Fruit fly (Drosophila melanogaster) whole organism, embryonic: Measurements from ENCODE around the gene CG3662.

Source experiments
- CG10366 ChIP-seq: fragments of 200-800 bp; sonication (Bioruptor generic); IDR thresholded peaks from 2 replicates; pipeline ENCODE4 v1.3.6; 2022; ENCODE audit warnings: missing biosample characterization, missing genetic modification characterization
- CG11456 ChIP-seq: fragments of 200-800 bp; sonication (Bioruptor generic); IDR thresholded peaks from 3 replicates; pipeline ENCODE4 v1.3.6; 2022; ENCODE audit warnings: missing biosample characterization, missing genetic modification characterization
- CG13287 ChIP-seq: fragments of 200-800 bp; sonication (Bioruptor generic); IDR thresholded peaks from 2 replicates; pipeline ENCODE4 v1.3.6; 2022; ENCODE audit warnings: missing biosample characterization, missing genetic modification characterization; ENCODE audit not compliant: partially characterized antibody
- CG16779 ChIP-seq: fragments of 200-800 bp; sonication (Bioruptor generic); IDR thresholded peaks from 2 replicates; pipeline ENCODE4 v1.3.6; 2022; ENCODE audit warnings: missing biosample characterization, missing genetic modification characterization
- CG16863 ChIP-seq: fragments of 200-800 bp; sonication (Bioruptor generic); optimal IDR thresholded peaks from 3 replicates; lab custom pipeline; 2016; ENCODE audit warnings: missing biosample characterization, missing genetic modification characterization
- CG17361 ChIP-seq: fragments of 200-800 bp; sonication (Bioruptor generic); IDR thresholded peaks from 3 replicates; pipeline ENCODE4 v1.3.6; 2022; ENCODE audit warnings: missing biosample characterization, missing genetic modification characterization
- CG32767 ChIP-seq: fragments of 200-800 bp; sonication (Bioruptor generic); IDR thresholded peaks from 2 replicates; pipeline ENCODE4 v1.3.6; 2022; ENCODE audit warnings: missing biosample characterization, missing genetic modification characterization
- CG43689 ChIP-seq: fragments of 200-800 bp; sonication (Bioruptor generic); IDR thresholded peaks from 2 replicates; pipeline ENCODE4 v1.3.6; 2022; ENCODE audit warnings: missing biosample characterization, missing genetic modification characterization
- CG5180 ChIP-seq: fragments of 200-800 bp; sonication (Bioruptor generic); optimal IDR thresholded peaks from 3 replicates; lab custom pipeline; 2017; ENCODE audit warnings: missing biosample characterization, missing genetic modification characterization, mild to moderate bottlenecking, moderate library complexity, missing genetic modification reagents
- CG7357 ChIP-seq: fragments of 200-800 bp; sonication (Bioruptor generic); IDR thresholded peaks from 3 replicates; pipeline ENCODE4 v1.3.6; 2022; ENCODE audit warnings: missing biosample characterization, missing genetic modification characterization
- CG7963 ChIP-seq: fragments of 200-800 bp; sonication (Bioruptor generic); IDR thresholded peaks from 3 replicates; pipeline ENCODE4 v1.3.6; 2022; ENCODE audit warnings: missing biosample characterization, missing genetic modification characterization; ENCODE audit not compliant: partially characterized antibody
- CG8388 ChIP-seq: fragments of 200-800 bp; sonication (Bioruptor generic); optimal IDR thresholded peaks from 2 replicates; lab custom pipeline; 2019; ENCODE audit warnings: missing biosample characterization, mild to moderate bottlenecking, missing genetic modification characterization, moderate library complexity
- Dip3 ChIP-seq: fragments of 200-800 bp; sonication (Bioruptor generic); optimal IDR thresholded peaks from 3 replicates; lab custom pipeline; 2016; ENCODE audit warnings: missing biosample characterization, missing genetic modification characterization
- H15 ChIP-seq: fragments of 200-800 bp; sonication (Bioruptor generic); IDR thresholded peaks from 3 replicates; pipeline ENCODE4 v1.3.6; 2022; ENCODE audit warnings: missing biosample characterization, missing genetic modification characterization
- H2.0 ChIP-seq: fragments of 200-800 bp; sonication (Bioruptor generic); IDR thresholded peaks from 2 replicates; pipeline ENCODE4 v1.3.6; 2022; ENCODE audit warnings: missing biosample characterization, missing genetic modification characterization
- Hmx ChIP-seq: fragments of 200-800 bp; sonication (Bioruptor generic); optimal IDR thresholded peaks from 2 replicates; lab custom pipeline; 2016; ENCODE audit warnings: missing biosample characterization, missing genetic modification characterization
- Med ChIP-seq: fragments of 200-800 bp; sonication (Bioruptor generic); peaks from one replicate; lab custom pipeline; 2016; ENCODE audit warnings: missing biosample characterization, missing genetic modification characterization, mild to moderate bottlenecking, inconsistent platforms, moderate library complexity
- Myb ChIP-seq: fragments of 200-800 bp; sonication (Bioruptor generic); optimal IDR thresholded peaks from 2 replicates; lab custom pipeline; 2016; ENCODE audit warnings: missing biosample characterization, missing genetic modification characterization
- NFAT ChIP-seq: fragments of 200-800 bp; sonication (Bioruptor generic); IDR thresholded peaks from 2 replicates; pipeline ENCODE4 v1.3.6; 2022; ENCODE audit warnings: missing biosample characterization, missing genetic modification characterization
- Nf-YC ChIP-seq: fragments of 200-800 bp; optimal IDR thresholded peaks from 3 replicates; lab custom pipeline; 2019; ENCODE audit warnings: missing biosample characterization, mild to moderate bottlenecking, missing genetic modification characterization, moderate library complexity
- PHDP ChIP-seq: fragments of 200-800 bp; sonication (Bioruptor generic); optimal IDR thresholded peaks from 3 replicates; lab custom pipeline; 2018; ENCODE audit warnings: missing biosample characterization, mild to moderate bottlenecking, missing genetic modification characterization, moderate library complexity
- Spps ChIP-seq: fragments of 200-800 bp; sonication (Bioruptor generic); optimal IDR thresholded peaks from 2 replicates; lab custom pipeline; 2018; ENCODE audit warnings: missing biosample characterization, mild to moderate bottlenecking, missing genetic modification characterization
- Sry-δ ChIP-seq: fragments of 200-800 bp; sonication (Bioruptor generic); optimal IDR thresholded peaks from 2 replicates; lab custom pipeline; 2016; ENCODE audit warnings: missing biosample characterization, missing genetic modification characterization
- Xrp1 ChIP-seq: fragments of 200-800 bp; sonication (Bioruptor generic); IDR thresholded peaks from 2 replicates; pipeline ENCODE4 v1.3.6; 2022; ENCODE audit warnings: missing biosample characterization, missing genetic modification characterization
- aop ChIP-seq: fragments of 200-800 bp; sonication (Bioruptor generic); IDR thresholded peaks from 2 replicates; pipeline ENCODE4 v1.3.6; 2022; ENCODE audit warnings: missing biosample characterization, missing genetic modification characterization
- ap ChIP-seq: fragments of 200-800 bp; sonication (Bioruptor generic); IDR thresholded peaks from 2 replicates; pipeline ENCODE4 v1.3.6; 2022; ENCODE audit warnings: missing biosample characterization, missing genetic modification characterization
- bsh ChIP-seq, 2 experiments: fragments of 200-800 bp; sonication (Bioruptor generic); optimal IDR thresholded peaks; 2 replicates each; lab custom pipeline; 2017 to 2018; ENCODE audit warnings: mild to moderate bottlenecking in 2 of 2, missing biosample characterization in 2 of 2, missing genetic modification characterization in 2 of 2, moderate library complexity in 1 of 2
- cas ChIP-seq: fragments of 200-800 bp; sonication (Bioruptor generic); IDR thresholded peaks from 2 replicates; pipeline ENCODE4 v1.3.6; 2022; ENCODE audit warnings: missing biosample characterization, missing genetic modification characterization
- caup ChIP-seq: fragments of 200-800 bp; sonication (Bioruptor generic); optimal IDR thresholded peaks from 3 replicates; lab custom pipeline; 2017; ENCODE audit warnings: missing biosample characterization, mild to moderate bottlenecking, missing genetic modification characterization, moderate library complexity; ENCODE audit not compliant: severe bottlenecking
- crol ChIP-seq: fragments of 200-800 bp; sonication (Bioruptor generic); IDR thresholded peaks from 2 replicates; pipeline ENCODE4 v1.3.6; 2022; ENCODE audit warnings: missing biosample characterization, missing genetic modification characterization
- da ChIP-seq: fragments of 200-800 bp; sonication (Bioruptor generic); optimal IDR thresholded peaks from 2 replicates; lab custom pipeline; 2016; ENCODE audit warnings: missing biosample characterization, missing genetic modification characterization
- gem ChIP-seq: fragments of 200-800 bp; sonication (Bioruptor generic); optimal IDR thresholded peaks from 2 replicates; lab custom pipeline; 2019; ENCODE audit warnings: missing biosample characterization, mild to moderate bottlenecking, missing genetic modification characterization, moderate library complexity
- gsb ChIP-seq: fragments of 200-800 bp; sonication (Bioruptor generic); IDR thresholded peaks from 2 replicates; pipeline ENCODE4 v1.3.6; 2022; ENCODE audit warnings: missing biosample characterization, missing genetic modification characterization
- gt ChIP-seq: fragments of 200-800 bp; sonication (Bioruptor generic); IDR thresholded peaks from 2 replicates; pipeline ENCODE4 v1.3.6; 2022; ENCODE audit warnings: missing biosample characterization, missing genetic modification characterization
- inv ChIP-seq: fragments of 200-800 bp; sonication (Bioruptor generic); IDR thresholded peaks from 2 replicates; pipeline ENCODE4 v1.3.6; 2022; ENCODE audit warnings: missing biosample characterization, missing genetic modification characterization; ENCODE audit not compliant: partially characterized antibody
- lola ChIP-seq, 3 experiments: fragments of >200 bp in 2 of 3; fragments of 200-800 bp in 1 of 3; sonication (Bioruptor generic) in 1 of 3; optimal IDR thresholded peaks; 2 replicates each; lab custom pipeline; 2017 to 2019; ENCODE audit warnings: missing biosample characterization in 3 of 3, missing genetic modification characterization in 3 of 3, mild to moderate bottlenecking in 1 of 3, moderate library complexity in 1 of 3
- otp ChIP-seq: fragments of 200-800 bp; sonication (Bioruptor generic); IDR thresholded peaks from 3 replicates; pipeline ENCODE4, ENCODE4 v1.3.6; 2022; ENCODE audit warnings: missing biosample characterization, missing genetic modification characterization
- pros ChIP-seq: fragments of 200-800 bp; sonication (Bioruptor generic); optimal IDR thresholded peaks from 3 replicates; lab custom pipeline; 2019; ENCODE audit warnings: missing biosample characterization, mild to moderate bottlenecking, missing genetic modification characterization, moderate library complexity
- ranshi ChIP-seq: fragments of 200-800 bp; sonication (Bioruptor generic); IDR thresholded peaks from 2 replicates; pipeline ENCODE4 v1.3.6; 2022; ENCODE audit warnings: missing biosample characterization, missing genetic modification characterization
- repo ChIP-seq: fragments of 200-800 bp; sonication (Bioruptor generic); optimal IDR thresholded peaks from 2 replicates; lab custom pipeline; 2016; ENCODE audit warnings: missing biosample characterization, missing genetic modification characterization
- sr ChIP-seq: fragments of 200-800 bp; sonication (Bioruptor generic); IDR thresholded peaks from 3 replicates; pipeline ENCODE4 v1.3.6; 2022; ENCODE audit warnings: missing biosample characterization, missing genetic modification characterization
- ssp ChIP-seq: fragments of 200-800 bp; sonication (Bioruptor generic); IDR thresholded peaks from 2 replicates; pipeline ENCODE4 v1.3.6; 2022; ENCODE audit warnings: missing biosample characterization, missing genetic modification characterization
- tll ChIP-seq, 2 experiments: fragments of 200-800 bp in 1 of 2; fragments of >200 bp in 1 of 2; sonication (Bioruptor generic) in 1 of 2; optimal IDR thresholded peaks; 2 replicates each; lab custom pipeline; 2017 to 2019; ENCODE audit warnings: missing biosample characterization in 2 of 2, missing genetic modification characterization in 2 of 2, mild to moderate bottlenecking in 1 of 2, moderate library complexity in 1 of 2
- wdn ChIP-seq: fragments of 200-800 bp; sonication (Bioruptor generic); IDR thresholded peaks from 2 replicates; pipeline ENCODE4 v1.3.6; 2022; ENCODE audit warnings: missing biosample characterization, missing genetic modification characterization
- z ChIP-seq: fragments of 200-800 bp; sonication (Bioruptor generic); IDR thresholded peaks from 3 replicates; pipeline ENCODE4 v1.3.6; 2022; ENCODE audit warnings: missing biosample characterization, missing genetic modification characterization
- zen ChIP-seq: fragments of 200-800 bp; sonication (Bioruptor generic); optimal IDR thresholded peaks from 3 replicates; lab custom pipeline; 2018; ENCODE audit warnings: missing biosample characterization, mild to moderate bottlenecking, missing genetic modification characterization, moderate library complexity

Gene CG3662

DNA sequence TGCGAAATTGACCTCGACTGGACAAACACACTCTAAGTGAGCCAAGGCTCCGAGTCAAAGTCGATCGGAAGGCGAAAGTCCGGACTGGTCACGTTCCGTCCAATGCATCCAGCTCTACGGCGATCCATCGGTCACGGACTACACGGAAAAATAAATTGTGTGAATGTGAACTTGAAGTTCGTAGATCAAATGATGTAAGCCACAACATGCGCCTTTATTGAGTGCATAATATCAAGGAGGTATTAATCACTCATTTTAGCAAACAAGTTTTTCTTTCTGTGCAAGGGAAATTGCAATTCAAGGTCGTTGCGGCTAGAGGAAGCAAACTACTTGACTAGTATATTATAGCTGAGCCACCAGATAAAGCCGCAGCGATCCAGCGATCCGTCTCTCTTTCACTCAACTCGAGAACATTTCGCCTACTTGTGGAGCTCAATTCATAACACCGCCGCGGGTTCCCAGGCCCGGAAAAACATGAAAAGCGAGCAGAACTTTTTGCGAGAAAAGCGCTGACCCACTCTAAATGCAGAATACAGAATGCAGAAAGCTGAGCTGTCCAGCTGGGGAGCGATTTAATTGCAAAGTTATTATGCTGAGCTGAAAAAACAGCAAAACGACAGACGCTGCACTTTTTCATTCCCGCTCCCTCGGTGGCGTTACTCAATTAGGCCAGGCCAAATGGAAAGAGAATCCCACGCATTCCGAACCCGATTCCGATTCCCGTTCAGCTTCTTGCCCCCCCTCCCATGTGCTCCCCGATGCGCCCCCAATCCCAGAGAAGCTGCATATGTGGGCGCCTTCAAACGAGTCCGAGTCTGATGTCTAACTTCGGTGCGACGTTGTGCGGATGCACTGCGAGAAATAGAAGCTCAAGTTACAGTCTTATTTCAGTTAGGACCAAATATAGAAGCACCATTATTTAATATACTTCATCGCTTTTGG is 23.0 kb downstream of the CG3662 start (continued):
- TF ChIP-seq sr (GFP tag; lab: Robert Waterston, UW) (peak; percentile 88), lola (GFP tag; optimal IDR thresholded peaks at IDR 0.05; lab: Kevin White, UChicago) (no peak), CG5180 (GFP tag; lab: Kevin White, UChicago) (peak; percentile 50), crol (GFP tag; lab: Robert Waterston, UW) (peak; percentile 76), PHDP (no peak), CG43689 (GFP tag; lab: Robert Waterston, UW) (no peak), repo (GFP tag; lab: Kevin White, UChicago) (no peak), bsh (GFP tag; optimal IDR thresholded peaks at IDR 0.05; lab: Kevin White, UChicago) (peak in 1 of 2 experiments; percentile 34), Med (GFP tag; lab: Kevin White, UChicago) (peak; percentile 47)

DNA sequence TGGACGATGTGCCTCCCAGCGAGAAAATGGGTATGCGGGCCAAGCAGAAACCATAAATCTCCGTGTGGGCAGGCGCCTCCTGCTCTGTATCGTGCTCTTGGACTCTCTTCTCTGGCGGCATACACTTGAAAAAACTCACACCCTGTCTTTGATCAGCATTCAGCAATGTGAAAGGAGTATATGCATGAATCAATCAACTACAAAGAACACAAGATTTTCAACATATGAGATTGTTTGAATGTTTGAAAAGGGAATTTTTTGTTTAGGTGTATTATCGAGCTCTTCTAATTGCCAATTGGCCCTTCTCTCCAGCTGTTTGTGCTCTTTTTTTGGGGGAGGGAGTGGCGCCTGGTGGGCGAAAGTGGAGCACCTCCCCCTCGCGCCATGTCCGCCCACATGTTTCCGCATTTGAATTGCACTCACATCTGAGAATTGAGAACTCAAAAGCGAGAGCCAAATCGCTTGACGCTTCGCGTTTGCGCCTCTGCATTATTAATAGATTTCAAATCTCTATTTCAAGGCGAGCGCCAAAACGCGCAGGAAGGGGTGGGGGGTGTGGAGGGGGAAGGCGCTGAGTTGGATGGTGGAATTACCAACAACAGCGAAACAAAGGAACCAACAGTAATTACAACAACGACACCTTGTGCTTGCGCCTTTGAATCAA is 24.4 kb downstream of the CG3662 start:
- TF ChIP-seq CG13287 (no peak), cas (GFP tag; lab: Robert Waterston, UW) (peak; percentile 79), Nf-YC (peak; percentile 77), CG16863 (GFP tag; lab: Kevin White, UChicago) (peak; percentile 88), CG32767 (GFP tag; lab: Robert Waterston, UW) (peak; percentile 83), gsb (GFP tag; lab: Robert Waterston, UW) (peak; percentile 82), CG8388 (peak; percentile 73), aop (GFP tag; lab: Robert Waterston, UW) (peak; percentile 67; the same call in 1 of the 2 replicates), wdn (GFP tag; lab: Robert Waterston, UW) (peak; percentile 81), caup (peak; percentile 82), da (GFP tag; lab: Kevin White, UChicago) (peak; percentile 62), pros (GFP tag; lab: Kevin White, UChicago) (no peak), Dip3 (peak; percentile 69), ap (GFP tag; lab: Robert Waterston, UW) (peak; percentile 92), z (peak; percentile 71; the same call in 2 of the 3 replicates), Xrp1 (GFP tag; lab: Robert Waterston, UW) (peak; percentile 89), H2.0 (GFP tag; lab: Robert Waterston, UW) (peak; percentile 92), gt (peak; percentile 65; the same call in 1 of the 2 replicates), otp (GFP tag; lab: Robert Waterston, UW) (peak; percentile 85), gem (tag; lab: Kevin White, UChicago) (peak; percentile 91), ranshi (peak; percentile 87), CG17361 (GFP tag; lab: Robert Waterston, UW) (peak; percentile 71; the same call in 2 of the 3 replicates), CG7357 (GFP tag; lab: Robert Waterston, UW) (peak; percentile 75), Hmx (no peak), ssp (peak; percentile 80), inv (GFP tag; lab: Robert Waterston, UW) (no peak), CG11456 (GFP tag; lab: Robert Waterston, UW) (peak; percentile 92), Sry-δ (GFP tag; lab: Kevin White, UChicago) (peak; percentile 49), zen (tag; lab: Kevin White, UChicago) (peak; percentile 28), CG10366 (GFP tag; lab: Robert Waterston, UW) (peak; percentile 92), CG16779 (GFP tag; lab: Robert Waterston, UW) (peak; percentile 87), Spps (tag; lab: Kevin White, UChicago) (peak; percentile 6), CG7963 (GFP tag; lab: Robert Waterston, UW) (no peak), H15 (GFP tag; lab: Robert Waterston, UW) (peak; percentile 87), Myb (GFP tag; lab: Kevin White, UChicago) (peak; percentile 76), NFAT (GFP tag; lab: Robert Waterston, UW) (peak; percentile 91), tll (GFP tag; optimal IDR thresholded peaks at IDR 0.05; lab: Kevin White, UChicago) (no peak)
